Worm (Caenorhabditis elegans) whole organism, L2 larva: ENCODE results near the gene T15B7.14.

Experiments used
- F13H6.1 ChIP-seq: sonication (generic microtip); optimal IDR thresholded peaks from 2 replicates; lab custom pipeline; 2016; ENCODE audit warnings: missing genetic modification characterization, missing compliant biosample characterization
- R02D3.7 ChIP-seq: fragments of 150-350 bp; optimal IDR thresholded peaks from 2 replicates; lab custom pipeline; 2014; ENCODE audit warnings: missing biosample characterization, missing genetic modification characterization
- ZK546.5 ChIP-seq: sonication (generic microtip); optimal IDR thresholded peaks from 2 replicates; lab custom pipeline; 2017; ENCODE audit warnings: missing biosample characterization, missing genetic modification characterization
- alr-1 ChIP-seq: fragments of 150-350 bp; optimal IDR thresholded peaks from 2 replicates; lab custom pipeline; 2014; ENCODE audit warnings: missing biosample characterization, missing genetic modification characterization
- ama-1 ChIP-seq: fragments of 150-350 bp; optimal IDR thresholded peaks from 2 replicates; lab custom pipeline; 2018; ENCODE audit warnings: inconsistent platforms
- blmp-1 ChIP-seq: sonication (generic microtip); optimal IDR thresholded peaks from 2 replicates; lab custom pipeline; 2017; ENCODE audit warnings: missing genetic modification characterization, mild to moderate bottlenecking, missing compliant biosample characterization, antibody characterized with exemption, moderate library complexity; ENCODE audit not compliant: insufficient read depth
- ceh-16 ChIP-seq: fragments of 150-350 bp; optimal IDR thresholded peaks from 2 replicates; lab custom pipeline; 2014; ENCODE audit warnings: missing biosample characterization, missing genetic modification characterization
- crh-2 ChIP-seq: sonication (generic microtip); optimal IDR thresholded peaks from 2 replicates; lab custom pipeline; 2017; ENCODE audit warnings: missing biosample characterization, missing genetic modification characterization
- elt-1 ChIP-seq: fragments of 150-350 bp; optimal IDR thresholded peaks from 2 replicates; lab custom pipeline; 2014; ENCODE audit warnings: missing biosample characterization, missing genetic modification characterization
- elt-3 ChIP-seq: sonication (generic microtip); optimal IDR thresholded peaks from 2 replicates; lab custom pipeline; 2017; ENCODE audit warnings: missing biosample characterization, missing genetic modification characterization
- fos-1 ChIP-seq: fragments of 150-350 bp; optimal IDR thresholded peaks from 2 replicates; lab custom pipeline; 2014; ENCODE audit warnings: missing biosample characterization, missing genetic modification characterization
- gmeb-1 ChIP-seq: fragments of 150-350 bp; optimal IDR thresholded peaks from 2 replicates; lab custom pipeline; 2014; ENCODE audit warnings: missing biosample characterization, missing genetic modification characterization
- lin-11 ChIP-seq: fragments of 150-350 bp; sonication (generic microtip); optimal IDR thresholded peaks from 2 replicates; lab custom pipeline; 2014; ENCODE audit warnings: missing biosample characterization, missing genetic modification characterization, inconsistent platforms, mixed read lengths
- lin-13 ChIP-seq: fragments of 150-350 bp; optimal IDR thresholded peaks from 2 replicates; lab custom pipeline; 2014; ENCODE audit warnings: missing biosample characterization, missing genetic modification reagents, missing genetic modification characterization
- lsy-2 ChIP-seq, 2 experiments: fragments of 150-350 bp in 1 of 2; sonication (generic microtip) in 1 of 2; optimal IDR thresholded peaks; 2 replicates each; lab custom pipeline; 2014 to 2017; ENCODE audit warnings: missing biosample characterization in 2 of 2, missing genetic modification characterization in 2 of 2
- mab-5 ChIP-seq: fragments of 150-350 bp; optimal IDR thresholded peaks from 2 replicates; lab custom pipeline; 2014; ENCODE audit warnings: missing biosample characterization, missing genetic modification characterization
- mbf-1 ChIP-seq: sonication (generic microtip); optimal IDR thresholded peaks from 2 replicates; lab custom pipeline; 2017; ENCODE audit warnings: missing biosample characterization, missing genetic modification characterization
- nhr-10 ChIP-seq: sonication (generic microtip); optimal IDR thresholded peaks from 2 replicates; lab custom pipeline; 2017; ENCODE audit warnings: missing biosample characterization, missing genetic modification characterization
- nhr-11 ChIP-seq: fragments of 150-350 bp; optimal IDR thresholded peaks from 2 replicates; lab custom pipeline; 2014; ENCODE audit warnings: missing biosample characterization, missing genetic modification characterization
- nhr-12 ChIP-seq: fragments of 150-350 bp; optimal IDR thresholded peaks from 2 replicates; lab custom pipeline; 2014; ENCODE audit warnings: missing biosample characterization, missing genetic modification characterization
- nhr-21 ChIP-seq: fragments of 150-350 bp; optimal IDR thresholded peaks from 2 replicates; lab custom pipeline; 2014; ENCODE audit warnings: missing biosample characterization, missing genetic modification characterization
- nhr-23 ChIP-seq: fragments of 150-350 bp; optimal IDR thresholded peaks from 2 replicates; lab custom pipeline; 2014; ENCODE audit warnings: missing biosample characterization, missing genetic modification reagents, missing genetic modification characterization
- nhr-237 ChIP-seq: fragments of 150-350 bp; optimal IDR thresholded peaks from 2 replicates; lab custom pipeline; 2014; ENCODE audit warnings: missing biosample characterization, missing genetic modification characterization
- nhr-25 ChIP-seq: fragments of 150-350 bp; sonication (generic microtip); optimal IDR thresholded peaks from 3 replicates; lab custom pipeline; 2014; ENCODE audit warnings: missing biosample characterization, missing genetic modification characterization
- nhr-77 ChIP-seq: fragments of 150-350 bp; optimal IDR thresholded peaks from 2 replicates; lab custom pipeline; 2014; ENCODE audit warnings: missing biosample characterization, missing genetic modification characterization
- peb-1 ChIP-seq: fragments of 150-350 bp; optimal IDR thresholded peaks from 2 replicates; lab custom pipeline; 2014; ENCODE audit warnings: missing biosample characterization, missing genetic modification characterization
- skn-1 ChIP-seq: sonication (generic microtip); optimal IDR thresholded peaks from 2 replicates; lab custom pipeline; 2017; ENCODE audit warnings: missing biosample characterization, missing genetic modification characterization
- sma-3 ChIP-seq: sonication (generic microtip); optimal IDR thresholded peaks from 2 replicates; lab custom pipeline; 2016; ENCODE audit warnings: missing genetic modification reagents, missing genetic modification characterization, missing compliant biosample characterization
- sma-9 ChIP-seq, 2 experiments: fragments of 150-350 bp in 1 of 2; sonication (generic microtip) in 1 of 2; optimal IDR thresholded peaks; 2 replicates each; lab custom pipeline; 2014 to 2016; ENCODE audit warnings: missing genetic modification characterization in 2 of 2, mild to moderate bottlenecking in 1 of 2, missing biosample characterization in 1 of 2, missing compliant biosample characterization in 1 of 2, missing genetic modification reagents in 1 of 2, moderate library complexity in 1 of 2
- snpc-4 ChIP-seq: fragments of 150-350 bp; optimal IDR thresholded peaks from 2 replicates; lab custom pipeline; 2014; ENCODE audit warnings: missing biosample characterization, missing genetic modification characterization
- unc-39 ChIP-seq: fragments of 150-350 bp; optimal IDR thresholded peaks from 2 replicates; lab custom pipeline; 2014; ENCODE audit warnings: missing biosample characterization, missing genetic modification characterization
- unc-55 ChIP-seq: fragments of 150-350 bp; sonication (generic microtip); optimal IDR thresholded peaks from 3 replicates; lab custom pipeline; 2014; ENCODE audit warnings: missing biosample characterization, missing genetic modification reagents, missing genetic modification characterization
- zag-1 ChIP-seq: fragments of 150-350 bp; optimal IDR thresholded peaks from 2 replicates; lab custom pipeline; 2014; ENCODE audit warnings: missing biosample characterization, missing genetic modification characterization
- ztf-1 ChIP-seq: fragments of 200-800 bp; sonication (Bioruptor generic); conservative IDR thresholded peaks from 2 replicates; pipeline ENCODE4 v1.3.6; 2022; ENCODE audit warnings: missing genetic modification characterization, missing compliant biosample characterization
- ztf-11 ChIP-seq: sonication (generic microtip); optimal IDR thresholded peaks from 2 replicates; lab custom pipeline; 2017; ENCODE audit warnings: missing biosample characterization, missing genetic modification characterization

The T15B7.14 gene

ce11 chrV:6813862-6814261 lies 21.3 kb downstream of the T15B7.14 start:
- TF ChIP-seq peb-1 (tag; lab: Kevin White, UChicago) = no peak
- no peak for TF ChIP-seq blmp-1 (tag; lab: Kevin White, UChicago)
- no peak for TF ChIP-seq ama-1 (lab: Kevin White, UChicago)
- TF ChIP-seq lsy-2 (tag; optimal IDR thresholded peaks at IDR 0.05; lab: Kevin White, UChicago) = no peak
- no peak for TF ChIP-seq ZK546.5 (tag; lab: Kevin White, UChicago)
- TF ChIP-seq nhr-23 (tag; lab: Kevin White, UChicago) = no peak
- TF ChIP-seq F13H6.1 (tag; lab: Kevin White, UChicago) = no peak
- TF ChIP-seq nhr-10 (tag; lab: Kevin White, UChicago) = no peak
- TF ChIP-seq nhr-21 = no peak

DNA sequence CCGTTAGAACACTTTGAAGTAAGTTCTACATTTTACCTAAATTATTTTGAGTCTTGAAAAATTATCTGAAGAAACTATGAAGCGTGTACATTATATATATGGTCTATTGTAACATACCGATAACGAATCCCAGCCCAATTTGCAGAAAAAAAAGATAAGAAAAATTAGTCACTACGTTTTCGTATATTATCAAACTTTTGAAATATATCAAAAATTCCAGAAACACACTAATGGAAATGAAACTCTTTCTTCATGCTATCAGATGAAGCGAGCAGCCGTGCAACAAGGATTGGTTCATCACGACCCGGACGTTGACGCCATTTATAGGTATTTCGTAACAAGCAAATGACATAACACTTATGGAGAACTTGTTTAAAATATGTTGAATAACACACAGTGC lies 23.3 kb downstream of the T15B7.14 start:
- TF ChIP-seq lin-13 (GFP tag; lab: Kevin White, UChicago) = no peak
- TF ChIP-seq sma-3 = no peak
- TF ChIP-seq fos-1 (tag; lab: Kevin White, UChicago) = peak; percentile 91

DNA sequence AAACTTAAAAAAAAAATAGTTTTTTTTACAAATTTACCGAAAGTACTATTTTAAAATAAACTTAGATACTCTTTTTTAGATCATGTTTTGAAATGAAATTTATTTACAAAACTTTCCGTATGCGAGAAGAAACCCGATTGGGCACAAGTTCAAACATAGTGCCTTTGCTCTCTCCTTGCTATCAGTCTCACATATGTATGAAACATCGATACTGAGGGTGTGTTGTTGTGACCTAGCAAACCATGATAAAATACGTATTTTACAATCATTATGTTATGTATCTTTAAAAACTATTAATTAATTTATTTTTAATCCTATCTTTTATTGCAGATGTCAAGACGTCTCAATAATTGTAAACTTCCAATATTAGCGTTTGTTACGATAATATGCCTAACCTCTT lies 25.1 kb downstream of the T15B7.14 start:
- peak; percentile 93 for TF ChIP-seq fos-1 (tag; lab: Kevin White, UChicago)
- TF ChIP-seq alr-1 (tag; lab: Kevin White, UChicago) = no peak
- TF ChIP-seq, all 48 proteins: peak for 1

DNA sequence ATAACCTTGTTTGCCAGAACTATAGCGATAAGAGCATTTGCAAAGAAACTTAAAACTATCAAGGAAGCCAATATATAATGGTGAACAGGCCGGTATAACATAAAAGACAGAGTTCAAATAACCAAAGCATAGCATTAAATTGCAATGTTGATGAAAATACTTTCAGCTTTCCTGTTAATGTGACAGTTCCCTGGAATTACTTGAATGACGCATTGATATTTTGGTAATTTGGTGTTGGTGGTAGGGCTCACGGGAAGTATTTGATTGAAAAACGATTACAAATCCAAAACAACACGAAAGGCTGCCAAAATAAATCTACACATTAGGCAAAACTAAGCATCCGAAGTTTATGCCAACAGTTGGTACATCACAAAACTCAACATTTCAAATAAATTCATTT lies 26.2 kb downstream of the T15B7.14 start, which contains the start of gene dmsr-16:
TSS of gene dmsr-16 (minus strand) at position 101 of the 400 bp plus-strand sequence.
- TF ChIP-seq unc-39 (no peak), ama-1 (lab: Kevin White, UChicago) (no peak), snpc-4 (tag; lab: Kevin White, UChicago) (no peak), nhr-237 (no peak), ztf-11 (tag; lab: Kevin White, UChicago) (no peak), lin-11 (tag; lab: Kevin White, UChicago) (no peak), nhr-11 (tag; lab: Kevin White, UChicago) (no peak)

ce11 chrV:6806340-6806739 lies 28.8 kb downstream of the T15B7.14 start, which contains the start of gene dmsr-12:
Gene dmsr-12, minus strand, starts transcription at chrV:6806440.
- no peak for TF ChIP-seq ZK546.5 (tag; lab: Kevin White, UChicago)
- no peak for TF ChIP-seq F13H6.1 (tag; lab: Kevin White, UChicago)
- no peak for TF ChIP-seq ceh-16 (tag; lab: Kevin White, UChicago)
- TF ChIP-seq mab-5 = no peak
- no peak for TF ChIP-seq elt-3 (tag; lab: Kevin White, UChicago)
- no peak for TF ChIP-seq nhr-25 (tag; lab: Kevin White, UChicago)
- no peak for TF ChIP-seq ztf-1 (GFP tag; lab: Robert Waterston, UW)
- no peak for TF ChIP-seq crh-2 (tag; lab: Kevin White, UChicago)
- TF ChIP-seq lin-13 (GFP tag; lab: Kevin White, UChicago) = no peak
- TF ChIP-seq, all 48 proteins: peak for 0

DNA sequence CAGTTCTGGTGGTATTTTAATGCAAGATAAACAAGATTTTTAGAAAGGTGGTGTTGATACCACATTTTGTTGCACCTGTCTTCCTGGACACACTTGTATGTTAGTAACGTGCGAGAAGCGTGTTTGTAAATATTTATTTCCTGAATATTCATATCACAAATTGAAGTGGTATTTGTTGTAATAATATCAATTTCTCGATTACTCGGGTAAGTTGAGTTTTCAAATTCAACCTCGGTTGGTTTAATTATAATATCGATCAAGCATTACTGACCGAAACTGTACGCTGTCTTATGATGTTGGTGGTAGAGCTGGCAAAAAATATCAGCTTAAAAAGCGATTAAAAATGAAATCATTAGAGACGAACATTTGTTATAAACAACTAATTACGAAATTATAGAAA lies 31.1 kb downstream of the T15B7.14 start, which contains the start of gene dmsr-11:
TSS of gene dmsr-11 (minus strand) at position 101 of the 400 bp plus-strand sequence.
- TF ChIP-seq snpc-4 (tag; lab: Kevin White, UChicago) = no peak
- TF ChIP-seq nhr-21 = no peak
- TF ChIP-seq mbf-1 (tag; lab: Kevin White, UChicago) = no peak
- TF ChIP-seq peb-1 (tag; lab: Kevin White, UChicago) = no peak
- no peak for TF ChIP-seq skn-1 (tag; lab: Kevin White, UChicago)
- TF ChIP-seq mab-5 = no peak
- no peak for TF ChIP-seq gmeb-1 (tag; lab: Kevin White, UChicago)
- TF ChIP-seq unc-55 (GFP tag; lab: Kevin White, UChicago) = no peak
- TF ChIP-seq sma-9 (GFP tag; optimal IDR thresholded peaks at IDR 0.05; lab: Kevin White, UChicago) = no peak
- TF ChIP-seq sma-9 (tag; optimal IDR thresholded peaks at IDR 0.05; lab: Kevin White, UChicago) = no peak
- TF ChIP-seq R02D3.7 (tag; lab: Kevin White, UChicago) = no peak
- no peak for TF ChIP-seq nhr-12 (tag; lab: Kevin White, UChicago)
- TF ChIP-seq elt-1 (tag; lab: Kevin White, UChicago) = no peak
- no peak for TF ChIP-seq nhr-10 (tag; lab: Kevin White, UChicago)
- no peak for TF ChIP-seq crh-2 (tag; lab: Kevin White, UChicago)
- no peak for TF ChIP-seq F13H6.1 (tag; lab: Kevin White, UChicago)
- TF ChIP-seq sma-3 = no peak
- TF ChIP-seq fos-1 (tag; lab: Kevin White, UChicago) = no peak
- TF ChIP-seq elt-3 (tag; lab: Kevin White, UChicago) = no peak
- TF ChIP-seq zag-1 (tag; lab: Kevin White, UChicago) = no peak
- no peak for TF ChIP-seq nhr-77
